Fruit fly (Drosophila melanogaster): ENCODE data around the gene CG2162.
A peak's percentile ranks its signal among the peaks of the same experiment; 100 is the strongest.

The CG2162 gene

DNA sequence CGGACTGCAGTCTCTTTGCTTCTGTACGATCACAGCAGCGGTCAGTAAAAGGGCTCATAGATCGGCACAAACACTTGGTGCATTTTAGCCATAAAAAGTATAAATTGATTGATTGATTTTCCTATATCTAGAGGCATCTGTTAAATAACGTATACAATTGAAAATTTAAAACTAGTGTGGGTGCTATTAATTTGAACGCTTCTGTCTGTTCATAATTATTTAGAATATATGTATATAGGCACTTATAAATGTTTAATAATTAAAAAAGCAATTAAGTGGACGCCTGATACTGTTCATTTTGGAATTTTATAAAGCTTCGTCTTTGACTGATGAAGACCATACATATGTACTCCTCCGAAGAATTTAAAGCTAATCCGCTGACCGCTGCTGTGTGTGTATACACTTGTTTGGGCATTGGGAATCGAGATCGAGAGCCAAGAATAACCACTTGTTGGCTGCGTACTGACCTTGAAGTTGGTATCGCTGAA, 10.3 kb downstream of the CG2162 start (continued):
- no peak for TF ChIP-seq danr (GFP tag; IDR thresholded peaks at IDR 0.05)
- no peak for TF ChIP-seq Atf3 (GFP tag; optimal IDR thresholded peaks at IDR 0.05)
- no peak for TF ChIP-seq CG17912 (GFP tag; optimal IDR thresholded peaks at IDR 0.05)
- no peak for TF ChIP-seq Doc3 (GFP tag; IDR thresholded peaks at IDR 0.05; ENCODE audit: partially characterized antibody)
- no peak for TF ChIP-seq Ravus (GFP tag; IDR thresholded peaks at IDR 0.05)
- no peak for TF ChIP-seq gcm (GFP tag; optimal IDR thresholded peaks at IDR 0.05)
- TF ChIP-seq CG17361 (GFP tag; IDR thresholded peaks at IDR 0.05): 0 out of 3 replicates have a peak, but pooled peaks have one; percentile 47
- TF ChIP-seq CG4707 (GFP tag; optimal IDR thresholded peaks at IDR 0.05): no peak
- TF ChIP-seq CG7987 (GFP tag; optimal IDR thresholded peaks at IDR 0.05): no peak
- no peak for TF ChIP-seq CkIIα-i1 (GFP tag; IDR thresholded peaks at IDR 0.05)
- peak; percentile 21 for TF ChIP-seq CG17829 (tag; optimal IDR thresholded peaks at IDR 0.05)
- TF ChIP-seq CG8924 (tag; optimal IDR thresholded peaks at IDR 0.05): peak; percentile 52
- TF ChIP-seq twi (tag; optimal IDR thresholded peaks at IDR 0.05): no peak
- peak; percentile 25 for TF ChIP-seq CG14710 (tag; optimal IDR thresholded peaks at IDR 0.05)
- no peak for TF ChIP-seq CG13624 (GFP tag; optimal IDR thresholded peaks at IDR 0.05)
- TF ChIP-seq PHDP (tag; optimal IDR thresholded peaks at IDR 0.05): peak; percentile 42
- TF ChIP-seq Ada2b (GFP tag; IDR thresholded peaks at IDR 0.05): no peak
- TF ChIP-seq repo (GFP tag; optimal IDR thresholded peaks at IDR 0.05): no peak
- peak; percentile 33; the same call in 1 of the 3 replicates for TF ChIP-seq CG11695 (GFP tag; IDR thresholded peaks at IDR 0.05)
- TF ChIP-seq ap (GFP tag; IDR thresholded peaks at IDR 0.05): no peak
- TF ChIP-seq CG17328 (GFP tag; IDR thresholded peaks at IDR 0.05): no peak
- TF ChIP-seq Hmx (GFP tag; optimal IDR thresholded peaks at IDR 0.05): no peak
- no peak for TF ChIP-seq crc (GFP tag; optimal IDR thresholded peaks at IDR 0.05)
- TF ChIP-seq CG4854 (GFP tag; optimal IDR thresholded peaks at IDR 0.05): no peak
- no peak; the same call in 1 of the 2 replicates for TF ChIP-seq Atf6 (GFP tag; IDR thresholded peaks at IDR 0.05)
- no peak for TF ChIP-seq HLH4C (GFP tag; IDR thresholded peaks at IDR 0.05; ENCODE audit: partially characterized antibody)
- peak; percentile 56; the same call in 1 of the 2 replicates for TF ChIP-seq Rfx (GFP tag; IDR thresholded peaks at IDR 0.05)
- TF ChIP-seq CG12391 (tag; optimal IDR thresholded peaks at IDR 0.05): peak; percentile 47
- no peak for TF ChIP-seq CG2116 (GFP tag; optimal IDR thresholded peaks at IDR 0.05)
- peak; percentile 57 for TF ChIP-seq CG17359 (tag; optimal IDR thresholded peaks at IDR 0.05)
- TF ChIP-seq tna (GFP tag; IDR thresholded peaks at IDR 0.05; ENCODE audit: partially characterized antibody): no peak
- TF ChIP-seq CG6175 (GFP tag; IDR thresholded peaks at IDR 0.05): no peak
- TF ChIP-seq dpn (GFP tag; optimal IDR thresholded peaks at IDR 0.05): peak in 1 of 2 experiments; percentile 33
- TF ChIP-seq sisA (GFP tag; IDR thresholded peaks at IDR 0.05): 0 out of 2 replicates have a peak, but pooled peaks have one; percentile 20
- TF ChIP-seq al (GFP tag; IDR thresholded peaks at IDR 0.05): peak; percentile 21; the same call in 1 of the 2 replicates
- no peak for TF ChIP-seq Sry-δ (GFP tag; optimal IDR thresholded peaks at IDR 0.05)
- TF ChIP-seq shn (GFP tag; optimal IDR thresholded peaks at IDR 0.05): no peak
- no peak for TF ChIP-seq Mes4 (GFP tag; optimal IDR thresholded peaks at IDR 0.05)
- no peak for TF ChIP-seq CG10462 (GFP tag; optimal IDR thresholded peaks at IDR 0.05)
- no peak for TF ChIP-seq CG9609 (GFP tag; optimal IDR thresholded peaks at IDR 0.05)
- TF ChIP-seq HLH3B (GFP tag; IDR thresholded peaks at IDR 0.05): peak; percentile 33; the same call in 1 of the 2 replicates
- TF ChIP-seq Hr51 (GFP tag; optimal IDR thresholded peaks at IDR 0.05): peak in 1 of 2 experiments; percentile 69
- TF ChIP-seq CG7271 (tag; optimal IDR thresholded peaks at IDR 0.05): no peak
- peak; percentile 52 for TF ChIP-seq az2 (GFP tag; optimal IDR thresholded peaks at IDR 0.05)
- TF ChIP-seq chinmo (GFP tag; IDR thresholded peaks at IDR 0.05; ENCODE audit: partially characterized antibody): no peak
- peak; percentile 17 for TF ChIP-seq CG13775 (GFP tag; optimal IDR thresholded peaks at IDR 0.05)
- TF ChIP-seq ttk (GFP tag; IDR thresholded peaks at IDR 0.05): 0 out of 2 replicates have a peak, but pooled peaks have one; percentile 15
- no peak for TF ChIP-seq nerfin-1 (tag; optimal IDR thresholded peaks at IDR 0.05)
- peak; percentile 5 for TF ChIP-seq Six4 (GFP tag; optimal IDR thresholded peaks at IDR 0.05)
- peak; percentile 37 for TF ChIP-seq Meics (GFP tag; optimal IDR thresholded peaks at IDR 0.05)
